Fruit fly (Drosophila melanogaster): Measurements from ENCODE around the gene CG4045.

CG4045 gene

dm6 chrX:2087501-2087900, 11.8 kb upstream of the CG4045 start (continued):
- TF ChIP-seq CG11504 (tag; optimal IDR thresholded peaks at IDR 0.05) = peak; percentile 69
- TF ChIP-seq jing (GFP tag; optimal IDR thresholded peaks at IDR 0.05) = peak; percentile 66
- TF ChIP-seq CG6791 (GFP tag; IDR thresholded peaks at IDR 0.05; ENCODE audit: partially characterized antibody) = no peak
- no peak for TF ChIP-seq sd (tag; optimal IDR thresholded peaks at IDR 0.05)
- peak; percentile 51 for TF ChIP-seq CG14667 (GFP tag; IDR thresholded peaks at IDR 0.05)
- TF ChIP-seq Hr3 (GFP tag; optimal IDR thresholded peaks at IDR 0.05) = peak; percentile 57
- no peak for TF ChIP-seq CG7372 (GFP tag; IDR thresholded peaks at IDR 0.05)
- no peak for TF ChIP-seq CG4617 (GFP tag; optimal IDR thresholded peaks at IDR 0.05; ENCODE audit: borderline replicate concordance)
- TF ChIP-seq Sox100B (GFP tag; optimal IDR thresholded peaks at IDR 0.05) = peak; percentile 49
- TF ChIP-seq CG10565 (GFP tag; optimal IDR thresholded peaks at IDR 0.05) = no peak
- TF ChIP-seq maf-S (GFP tag; optimal IDR thresholded peaks at IDR 0.05) = no peak
- TF ChIP-seq fru (optimal IDR thresholded peaks at IDR 0.05) = no peak
- no peak for TF ChIP-seq CG8290 (GFP tag; optimal IDR thresholded peaks at IDR 0.05)
- TF ChIP-seq CG8290 (tag; optimal IDR thresholded peaks at IDR 0.05) = peak in 1 of 2 experiments; percentile 90
- peak; percentile 6 for TF ChIP-seq CG3163 (GFP tag; optimal IDR thresholded peaks at IDR 0.05)
- TF ChIP-seq crc (GFP tag; optimal IDR thresholded peaks at IDR 0.05) = no peak
- TF ChIP-seq CG15269 (tag; optimal IDR thresholded peaks at IDR 0.05) = peak; percentile 74
- peak; percentile 35 for TF ChIP-seq CG9817 (tag; optimal IDR thresholded peaks at IDR 0.05)
- peak; percentile 57 for TF ChIP-seq CG7556 (GFP tag; optimal IDR thresholded peaks at IDR 0.05)
- no peak for TF ChIP-seq zf30C (GFP tag; optimal IDR thresholded peaks at IDR 0.05)
- peak; percentile 56; the same call in 1 of the 2 replicates for TF ChIP-seq CG31441 (GFP tag; IDR thresholded peaks at IDR 0.05)
- no peak for TF ChIP-seq sna (GFP tag; IDR thresholded peaks at IDR 0.05; ENCODE audit: partially characterized antibody)
- TF ChIP-seq sc (optimal IDR thresholded peaks at IDR 0.05) = no peak
- no peak for TF ChIP-seq sc (GFP tag; optimal IDR thresholded peaks at IDR 0.05)
- peak; percentile 7 for TF ChIP-seq CG1233 (GFP tag; optimal IDR thresholded peaks at IDR 0.05)
- no peak for TF ChIP-seq Usf (GFP tag; optimal IDR thresholded peaks at IDR 0.05)
- no peak for TF ChIP-seq NC2β (GFP tag; optimal IDR thresholded peaks at IDR 0.05)
- no peak for TF ChIP-seq mld (GFP tag; IDR thresholded peaks at IDR 0.05; ENCODE audit: partially characterized antibody)
- no peak for TF ChIP-seq Hand (GFP tag; optimal IDR thresholded peaks at IDR 0.05)
- peak; percentile 43 for TF ChIP-seq Atf3 (GFP tag; optimal IDR thresholded peaks at IDR 0.05)
- TF ChIP-seq ase (GFP tag; IDR thresholded peaks at IDR 0.05) = peak; percentile 63; the same call in 1 of the 3 replicates
- TF ChIP-seq sens (GFP tag) = peak; percentile 82
- TF ChIP-seq CG2129 (GFP tag; IDR thresholded peaks at IDR 0.05; ENCODE audit: partially characterized antibody) = no peak
- TF ChIP-seq Dll (GFP tag; IDR thresholded peaks at IDR 0.05; ENCODE audit: partially characterized antibody) = no peak
- TF ChIP-seq CG3847 (GFP tag; IDR thresholded peaks at IDR 0.05) = peak; percentile 55; the same call in 1 of the 2 replicates
- peak; percentile 94 for TF ChIP-seq ci (GFP tag; IDR thresholded peaks at IDR 0.05)
- TF ChIP-seq Asciz (GFP tag; optimal IDR thresholded peaks at IDR 0.05) = peak; percentile 45
- TF ChIP-seq unc-4 (GFP tag; IDR thresholded peaks at IDR 0.05; ENCODE audit: partially characterized antibody) = no peak
- peak; percentile 73 for TF ChIP-seq Gug (GFP tag; IDR thresholded peaks at IDR 0.05)
- TF ChIP-seq Atf6 (GFP tag; IDR thresholded peaks at IDR 0.05) = no peak
- TF ChIP-seq eve (GFP tag; optimal IDR thresholded peaks at IDR 0.05) = no peak
- TF ChIP-seq CG13123 (GFP tag; optimal IDR thresholded peaks at IDR 0.05) = no peak
- TF ChIP-seq odd (GFP tag; optimal IDR thresholded peaks at IDR 0.05) = peak; percentile 62
- no peak for TF ChIP-seq TFAM (GFP tag; optimal IDR thresholded peaks at IDR 0.05)
- peak; percentile 64; the same call in 1 of the 2 replicates for TF ChIP-seq Xrp1 (GFP tag; IDR thresholded peaks at IDR 0.05)
- no peak for TF ChIP-seq Tbp (GFP tag; optimal IDR thresholded peaks at IDR 0.05)
- 0 out of 3 replicates have a peak, but pooled peaks have one; percentile 37 for TF ChIP-seq CG3726 (GFP tag; IDR thresholded peaks at IDR 0.05)
- TF ChIP-seq vnd (GFP tag; IDR thresholded peaks at IDR 0.05; ENCODE audit: partially characterized antibody) = no peak
- TF ChIP-seq CG14441 (GFP tag; IDR thresholded peaks at IDR 0.05) = peak; percentile 75
- TF ChIP-seq CG13775 (GFP tag; optimal IDR thresholded peaks at IDR 0.05) = no peak
- TF ChIP-seq crp (GFP tag; optimal IDR thresholded peaks at IDR 0.05) = no peak
- TF ChIP-seq Atf-2 (GFP tag; optimal IDR thresholded peaks at IDR 0.05) = peak; percentile 17

Measured in whole organism, embryonic.